Worm (Caenorhabditis elegans): ENCODE measurements around the gene gcy-23.
"Not testable (repeated sequence)": the region's sequence is repeated elsewhere in the genome, so short reads cannot be mapped to it uniquely, and the experiment has no call there.

Gene gcy-23

ce11 chrIV:3336585-3336984 is 47.4 kb upstream of the gcy-23 start, which contains the start of gene F42A6.6 (continued):
- TF ChIP-seq tbx-9 (tag; optimal IDR thresholded peaks at IDR 0.05; ENCODE audit: borderline replicate concordance) (peak; percentile 15), D2030.7 (GFP tag; IDR thresholded peaks at IDR 0.05) (peak; percentile 20; the same call in 1 of the 2 replicates), dpff-1 (tag; optimal IDR thresholded peaks at IDR 0.05) (peak; percentile 61), hrde-1 (tag; optimal IDR thresholded peaks at IDR 0.05; ENCODE audit: borderline replicate concordance) (peak; percentile 92), F39B2.1 (GFP tag; IDR thresholded peaks at IDR 0.05) (peak; percentile 75; the same call in 1 of the 2 replicates), tbp1 (GFP tag; optimal IDR thresholded peaks at IDR 0.05) (peak; percentile 58)

DNA sequence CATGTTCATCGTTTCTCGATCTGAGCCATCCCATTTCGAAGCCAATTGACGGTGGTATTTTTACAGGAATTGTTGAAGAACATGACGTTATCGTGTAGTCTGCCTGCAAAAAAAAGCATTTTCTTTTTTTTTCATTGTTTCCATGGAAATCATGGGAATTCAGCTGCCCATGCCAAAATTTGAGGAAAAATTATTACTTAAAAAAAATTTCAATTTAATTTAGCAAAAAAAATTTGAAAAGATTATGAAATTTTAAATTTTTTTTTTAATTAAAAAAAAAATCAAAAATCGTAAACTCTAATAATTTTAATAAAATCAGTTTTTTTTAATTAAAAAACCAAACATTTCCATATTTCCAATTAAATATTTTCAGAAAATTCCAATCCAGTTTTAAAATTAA is 42.6 kb upstream of the gcy-23 start, which contains the start of gene F42A6.5:
TSS of gene F42A6.5 (minus strand) at position 101 of the 400 bp plus-strand sequence.
- not testable (repeated sequence) for TF ChIP-seq egl-44, nfya-2, let-526 (GFP tag; IDR thresholded peaks at IDR 0.05)

DNA sequence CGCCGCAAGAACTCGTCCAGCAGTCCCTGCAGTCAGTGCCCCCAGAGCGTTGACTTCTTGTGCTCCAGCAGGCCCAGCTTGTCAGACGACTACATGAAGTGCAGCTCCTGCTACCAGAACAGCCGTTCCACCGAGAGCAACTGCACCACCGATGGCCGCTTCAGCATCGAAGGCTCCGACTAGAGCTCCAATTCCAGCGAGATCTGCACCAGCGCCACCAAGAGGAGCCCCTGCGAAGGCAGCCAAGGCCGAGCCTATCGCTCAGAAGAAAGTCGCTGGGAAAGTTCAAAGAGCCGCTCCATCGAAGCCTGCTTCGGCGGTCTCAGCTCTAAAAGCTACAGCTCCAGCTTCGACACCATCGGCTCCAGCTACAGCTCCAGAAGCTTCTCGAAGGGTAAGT is 31.6 kb upstream of the gcy-23 start:
- peak; percentile 81 for TF ChIP-seq egrh-3 (GFP tag; IDR thresholded peaks at IDR 0.05)

DNA sequence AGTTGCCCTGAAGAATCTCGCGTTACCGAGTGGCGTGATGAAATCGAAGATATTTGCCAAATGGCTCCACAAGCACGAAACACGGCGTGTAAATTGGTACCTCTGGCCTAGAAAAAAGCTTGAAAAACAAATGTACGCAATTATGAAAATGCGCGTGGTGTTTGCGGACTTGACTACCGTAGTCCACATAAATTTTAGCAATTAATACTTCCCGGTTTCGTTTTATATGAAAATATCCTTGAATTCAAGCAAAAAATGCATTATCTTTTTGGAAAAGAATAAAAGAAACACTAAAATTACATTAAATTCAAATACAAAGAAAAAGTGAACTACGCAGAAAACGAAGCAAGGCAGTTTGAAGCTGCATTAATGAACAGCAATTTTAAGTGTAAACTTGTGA is 25.0 kb upstream of the gcy-23 start:
- TF ChIP-seq hmg-1.2 (GFP tag; IDR thresholded peaks at IDR 0.05): peak; percentile 45; the same call in 1 of the 2 replicates

DNA sequence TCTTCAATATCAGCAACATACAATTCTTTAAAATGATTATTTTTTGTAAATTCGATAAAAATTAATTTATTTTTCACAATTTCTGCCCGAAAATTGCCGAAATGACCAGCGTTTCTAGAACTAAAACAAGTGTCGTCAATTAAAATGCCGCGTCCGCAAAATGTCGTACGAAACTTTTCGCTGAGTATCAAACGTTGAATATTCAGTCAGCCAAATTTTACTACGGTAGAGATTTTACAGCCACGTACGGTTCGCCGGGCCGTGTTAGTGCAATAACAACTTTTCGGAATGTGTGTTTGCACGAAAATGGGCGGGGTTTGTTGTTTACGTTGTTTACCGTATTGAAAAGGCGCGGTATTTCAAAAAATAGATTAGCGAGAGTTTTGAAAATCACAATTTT is 24.2 kb upstream of the gcy-23 start:
- TF ChIP-seq bed-2 (GFP tag; IDR thresholded peaks at IDR 0.05) (peak; percentile 95), atf-7 (tag; optimal IDR thresholded peaks at IDR 0.05) (peak; percentile 62), K12H6.12 (tag; optimal IDR thresholded peaks at IDR 0.05) (peak; percentile 51), nhr-90 (tag; optimal IDR thresholded peaks at IDR 0.05) (peak; percentile 6), K11D2.4 (GFP tag; IDR thresholded peaks at IDR 0.05) (peak; percentile 97), hsf-1 (GFP tag; IDR thresholded peaks at IDR 0.05) (peak; percentile 91), lsl-1 (GFP tag; optimal IDR thresholded peaks at IDR 0.05) (peak; percentile 85), attf-3 (GFP tag; conservative IDR thresholded peaks at IDR 0.05) (peak; percentile 87), C06A6.2 (GFP tag; conservative IDR thresholded peaks at IDR 0.05) (peak; percentile 96), cebp-2 (GFP tag; IDR thresholded peaks at IDR 0.05) (peak; percentile 95; the same call in 1 of the 2 replicates), madf-10 (tag; optimal IDR thresholded peaks at IDR 0.05) (peak; percentile 35), lir-1 (GFP tag; conservative IDR thresholded peaks at IDR 0.05) (peak; percentile 93), sea-2 (GFP tag; IDR thresholded peaks at IDR 0.05) (peak; percentile 89), F22D6.2 (tag; optimal IDR thresholded peaks at IDR 0.05) (peak; percentile 50), repo-1 (tag; optimal IDR thresholded peaks at IDR 0.05) (peak; percentile 50), nfyb-1 (GFP tag; IDR thresholded peaks at IDR 0.05) (peak; percentile 98), Y67H2A.10 (GFP tag; conservative IDR thresholded peaks at IDR 0.05) (peak; percentile 88), egl-44 (GFP tag; IDR thresholded peaks at IDR 0.05) (peak; percentile 97), egl-18 (GFP tag; IDR thresholded peaks at IDR 0.05) (peak; percentile 95), F33H1.4 (GFP tag; IDR thresholded peaks at IDR 0.05) (peak; percentile 96), ztf-18 (tag; optimal IDR thresholded peaks at IDR 0.05) (peak; percentile 43), B0019.2 (GFP tag; conservative IDR thresholded peaks at IDR 0.05) (peak; percentile 93), nhr-80 (tag; optimal IDR thresholded peaks at IDR 0.05) (peak; percentile 37), gei-17 (GFP tag; optimal IDR thresholded peaks at IDR 0.05) (peak; percentile 51), dox-1 (GFP tag; IDR thresholded peaks at IDR 0.05) (peak; percentile 100), unc-130 (GFP tag; optimal IDR thresholded peaks at IDR 0.05) (peak; percentile 71), Y95B8A.8 (GFP tag; IDR thresholded peaks at IDR 0.05) (peak; percentile 98), madf-8 (GFP tag; conservative IDR thresholded peaks at IDR 0.05) (peak; percentile 93), lin-40 (tag; optimal IDR thresholded peaks at IDR 0.05) (peak; percentile 79), dpl-1 (GFP tag; optimal IDR thresholded peaks at IDR 0.05) (peak; percentile 12), lin-26 (GFP tag; IDR thresholded peaks at IDR 0.05) (peak; percentile 89), D2030.7 (GFP tag; IDR thresholded peaks at IDR 0.05) (peak; percentile 95), Y53G8AR.9 (GFP tag; conservative IDR thresholded peaks at IDR 0.05) (peak; percentile 99), hmg-1.2 (GFP tag; IDR thresholded peaks at IDR 0.05) (peak; percentile 100)

Data from whole organism, young adult.